Worm (Caenorhabditis elegans) whole organism, L4 larva: ENCODE measurements around the gene C12D8.9.

Source experiments
- R02D3.7 ChIP-seq: fragments of 150-350 bp; sonication (generic microtip); optimal IDR thresholded peaks from 3 replicates; lab custom pipeline; 2014; ENCODE audit warnings: missing biosample characterization, missing genetic modification characterization
- Y105C5A.15 ChIP-seq: fragments of 200-800 bp; sonication (Bioruptor generic); IDR thresholded peaks from 2 replicates; pipeline ENCODE4 v1.3.6; 2022; ENCODE audit warnings: missing genetic modification characterization, missing compliant biosample characterization
- Y48G9A.11 ChIP-seq: fragments of 200-800 bp; sonication (Bioruptor generic); IDR thresholded peaks from 2 replicates; pipeline ENCODE4 v1.3.6; 2022; ENCODE audit warnings: missing genetic modification reagents, missing genetic modification characterization, missing compliant biosample characterization
- Y5F2A.4 ChIP-seq: fragments of 200-800 bp; sonication (Bioruptor generic); optimal IDR thresholded peaks from 2 replicates; lab custom pipeline; 2018; ENCODE audit warnings: mild to moderate bottlenecking, missing genetic modification characterization, missing compliant biosample characterization
- Y75B8A.6 ChIP-seq: fragments of 200-800 bp; sonication (Bioruptor generic); IDR thresholded peaks from 2 replicates; pipeline ENCODE4 v1.3.6; 2022; ENCODE audit warnings: missing genetic modification reagents, missing genetic modification characterization, missing compliant biosample characterization
- aha-1 ChIP-seq: fragments of 150-350 bp; peaks from one replicate; lab custom pipeline; 2014; ENCODE audit warnings: missing biosample characterization, missing genetic modification characterization
- ceh-20 ChIP-seq: fragments of 200-800 bp; sonication (Bioruptor generic); IDR thresholded peaks from 2 replicates; pipeline ENCODE4 v1.3.6; 2022; ENCODE audit warnings: missing genetic modification reagents, missing genetic modification characterization, missing compliant biosample characterization
- ceh-28 ChIP-seq: fragments of 150-350 bp; optimal IDR thresholded peaks from 2 replicates; lab custom pipeline; 2014; ENCODE audit warnings: missing biosample characterization, missing genetic modification reagents, missing genetic modification characterization
- ceh-32 ChIP-seq: sonication (generic microtip); optimal IDR thresholded peaks from 2 replicates; lab custom pipeline; 2016; ENCODE audit warnings: mild to moderate bottlenecking, missing genetic modification characterization, missing compliant biosample characterization; ENCODE audit not compliant: poor library complexity
- ces-1 ChIP-seq: fragments of 150-350 bp; sonication (generic microtip); optimal IDR thresholded peaks from 4 replicates; lab custom pipeline; 2014; ENCODE audit warnings: missing biosample characterization, missing genetic modification reagents, missing genetic modification characterization
- ctbp-1 ChIP-seq: fragments of 200-800 bp; sonication (Bioruptor generic); IDR thresholded peaks from 2 replicates; pipeline ENCODE4 v1.3.6; 2022; ENCODE audit warnings: missing genetic modification reagents, missing genetic modification characterization, missing compliant biosample characterization
- dmd-6 ChIP-seq: fragments of 200-800 bp; sonication (Bioruptor generic); IDR thresholded peaks from 2 replicates; pipeline ENCODE4 v1.3.6; 2022; ENCODE audit warnings: missing genetic modification reagents, missing genetic modification characterization, missing compliant biosample characterization
- dmd-8 ChIP-seq: fragments of 200-800 bp; sonication (Bioruptor generic); IDR thresholded peaks from 2 replicates; pipeline ENCODE4 v1.3.6; 2022; ENCODE audit warnings: missing genetic modification characterization, missing compliant biosample characterization
- dpl-1 ChIP-seq: fragments of 150-350 bp; optimal IDR thresholded peaks from 2 replicates; lab custom pipeline; 2014; ENCODE audit warnings: missing biosample characterization, missing genetic modification reagents, missing genetic modification characterization
- egl-27 ChIP-seq: sonication (generic microtip); optimal IDR thresholded peaks from 3 replicates; lab custom pipeline; 2017; ENCODE audit warnings: missing biosample characterization, missing genetic modification reagents, missing genetic modification characterization
- egl-43 ChIP-seq: fragments of 200-800 bp; sonication (Bioruptor generic); IDR thresholded peaks from 2 replicates; pipeline ENCODE4 v1.3.6; 2022; ENCODE audit warnings: missing genetic modification reagents, missing genetic modification characterization, missing compliant biosample characterization
- fkh-10 ChIP-seq: fragments of 150-350 bp; optimal IDR thresholded peaks from 2 replicates; lab custom pipeline; 2014; ENCODE audit warnings: missing biosample characterization, missing genetic modification reagents, missing genetic modification characterization
- hlh-11 ChIP-seq: fragments of 200-800 bp; sonication (Bioruptor generic); optimal IDR thresholded peaks from 2 replicates; lab custom pipeline; 2018; ENCODE audit warnings: mild to moderate bottlenecking, missing genetic modification characterization, missing compliant biosample characterization
- jun-1 ChIP-seq: fragments of 150-350 bp; optimal IDR thresholded peaks from 2 replicates; lab custom pipeline; 2014; ENCODE audit warnings: missing biosample characterization, missing genetic modification reagents, missing genetic modification characterization
- lin-1 ChIP-seq: fragments of 200-800 bp; sonication (Bioruptor generic); IDR thresholded peaks from 2 replicates; pipeline ENCODE4 v1.3.6; 2022; ENCODE audit warnings: missing genetic modification reagents, missing genetic modification characterization, missing compliant biosample characterization
- lin-13 ChIP-seq: fragments of 150-350 bp; optimal IDR thresholded peaks from 2 replicates; lab custom pipeline; 2014; ENCODE audit warnings: missing biosample characterization, missing genetic modification reagents, missing genetic modification characterization
- lin-15B ChIP-seq: fragments of 150-350 bp; sonication (generic microtip); optimal IDR thresholded peaks from 3 replicates; lab custom pipeline; 2014; ENCODE audit warnings: missing biosample characterization, missing genetic modification characterization
- lin-29 ChIP-seq: fragments of 200-800 bp; sonication (Bioruptor generic); IDR thresholded peaks from 2 replicates; pipeline ENCODE4 v1.3.6; 2022; ENCODE audit warnings: missing genetic modification reagents, missing genetic modification characterization, missing compliant biosample characterization
- lsy-2 ChIP-seq, 2 experiments: fragments of 150-350 bp in 1 of 2; sonication (generic microtip) in 1 of 2; optimal IDR thresholded peaks; 2 replicates each; lab custom pipeline; 2014 to 2017; ENCODE audit warnings: missing biosample characterization in 2 of 2, missing genetic modification characterization in 2 of 2
- mdl-1 ChIP-seq, 2 experiments: fragments of 150-350 bp in 1 of 2; sonication (generic microtip) in 1 of 2; optimal IDR thresholded peaks; 2 replicates each; lab custom pipeline; 2014 to 2017; ENCODE audit warnings: missing biosample characterization in 2 of 2, missing genetic modification characterization in 2 of 2
- nhr-111 ChIP-seq: fragments of 200-800 bp; sonication (Bioruptor generic); optimal IDR thresholded peaks from 2 replicates; lab custom pipeline; 2018; ENCODE audit warnings: mild to moderate bottlenecking, missing genetic modification characterization, missing compliant biosample characterization
- nhr-237 ChIP-seq: sonication (generic microtip); optimal IDR thresholded peaks from 2 replicates; lab custom pipeline; 2017; ENCODE audit warnings: missing biosample characterization, missing genetic modification characterization
- nhr-28 ChIP-seq: fragments of 150-350 bp; optimal IDR thresholded peaks from 2 replicates; lab custom pipeline; 2014; ENCODE audit warnings: missing biosample characterization, missing genetic modification characterization
- nhr-48 ChIP-seq: sonication (generic microtip); optimal IDR thresholded peaks from 2 replicates; lab custom pipeline; 2016; ENCODE audit warnings: mild to moderate bottlenecking, missing genetic modification characterization, missing compliant biosample characterization
- nhr-76 ChIP-seq: fragments of 150-350 bp; optimal IDR thresholded peaks from 2 replicates; lab custom pipeline; 2014; ENCODE audit warnings: missing biosample characterization, missing genetic modification characterization
- php-3 ChIP-seq: fragments of 200-800 bp; sonication (Bioruptor generic); IDR thresholded peaks from 2 replicates; pipeline ENCODE4 v1.3.6; 2022; ENCODE audit warnings: missing genetic modification reagents, missing genetic modification characterization, missing compliant biosample characterization
- pqm-1 ChIP-seq: sonication (generic microtip); optimal IDR thresholded peaks from 2 replicates; lab custom pipeline; 2017; ENCODE audit warnings: missing biosample characterization, missing genetic modification characterization
- saeg-2 ChIP-seq: fragments of 200-800 bp; sonication (Bioruptor generic); IDR thresholded peaks from 2 replicates; pipeline ENCODE4 v1.3.6; 2022; ENCODE audit warnings: missing genetic modification reagents, missing genetic modification characterization, missing compliant biosample characterization
- skn-1 ChIP-seq: fragments of 150-350 bp; optimal IDR thresholded peaks from 2 replicates; lab custom pipeline; 2014; ENCODE audit warnings: missing biosample characterization, missing genetic modification characterization
- snpc-4 ChIP-seq: fragments of 150-350 bp; optimal IDR thresholded peaks from 2 replicates; lab custom pipeline; 2014; ENCODE audit warnings: missing biosample characterization, missing genetic modification characterization
- spr-3 ChIP-seq: fragments of 200-800 bp; sonication (Bioruptor generic); optimal IDR thresholded peaks from 2 replicates; lab custom pipeline; 2018; ENCODE audit warnings: mild to moderate bottlenecking, missing genetic modification characterization, missing compliant biosample characterization
- tra-1 ChIP-seq: fragments of 200-800 bp; sonication (Bioruptor generic); IDR thresholded peaks from 2 replicates; pipeline ENCODE4 v1.3.6; 2022; ENCODE audit warnings: missing genetic modification reagents, missing genetic modification characterization, missing compliant biosample characterization
- zip-11 ChIP-seq: fragments of 200-800 bp; sonication (Bioruptor generic); IDR thresholded peaks from 2 replicates; pipeline ENCODE4 v1.3.6; 2022; ENCODE audit warnings: missing genetic modification characterization, missing compliant biosample characterization
- zip-2 ChIP-seq: fragments of 150-350 bp; optimal IDR thresholded peaks from 2 replicates; lab custom pipeline; 2014; ENCODE audit warnings: missing biosample characterization, missing genetic modification characterization
- ztf-11 ChIP-seq: fragments of 150-350 bp; optimal IDR thresholded peaks from 2 replicates; lab custom pipeline; 2014; ENCODE audit warnings: missing biosample characterization, missing genetic modification characterization

The C12D8.9 gene

ce11 chrV:10227333-10227732 is 15.7 kb downstream of the C12D8.9 start, which contains the start of gene ttr-19:
Gene ttr-19 (minus strand): TSS chrV:10227433.
- no peak for TF ChIP-seq egl-43 (GFP tag; lab: Robert Waterston, UW)
- TF ChIP-seq saeg-2 (GFP tag; lab: Robert Waterston, UW): no peak
- TF ChIP-seq hlh-11 (tag; lab: Kevin White, UChicago): no peak
- no peak for TF ChIP-seq dmd-6 (GFP tag; lab: Robert Waterston, UW)
- no peak for TF ChIP-seq nhr-28 (tag; lab: Kevin White, UChicago)
- no peak for TF ChIP-seq Y48G9A.11 (GFP tag; lab: Robert Waterston, UW)
- TF ChIP-seq R02D3.7 (tag; lab: Kevin White, UChicago): no peak
- no peak for TF ChIP-seq php-3 (GFP tag; lab: Robert Waterston, UW)
- TF ChIP-seq aha-1 (tag; lab: Kevin White, UChicago): no peak
- TF ChIP-seq mdl-1 (tag; optimal IDR thresholded peaks at IDR 0.05; lab: Kevin White, UChicago): no peak
- no peak for TF ChIP-seq snpc-4 (tag; lab: Kevin White, UChicago)
- no peak for TF ChIP-seq Y75B8A.6 (GFP tag; lab: Robert Waterston, UW)
- no peak for TF ChIP-seq dmd-8 (GFP tag; lab: Robert Waterston, UW)
- no peak for TF ChIP-seq skn-1
- TF ChIP-seq ctbp-1 (GFP tag; lab: Robert Waterston, UW): no peak
- no peak for TF ChIP-seq tra-1 (GFP tag; lab: Robert Waterston, UW)

DNA sequence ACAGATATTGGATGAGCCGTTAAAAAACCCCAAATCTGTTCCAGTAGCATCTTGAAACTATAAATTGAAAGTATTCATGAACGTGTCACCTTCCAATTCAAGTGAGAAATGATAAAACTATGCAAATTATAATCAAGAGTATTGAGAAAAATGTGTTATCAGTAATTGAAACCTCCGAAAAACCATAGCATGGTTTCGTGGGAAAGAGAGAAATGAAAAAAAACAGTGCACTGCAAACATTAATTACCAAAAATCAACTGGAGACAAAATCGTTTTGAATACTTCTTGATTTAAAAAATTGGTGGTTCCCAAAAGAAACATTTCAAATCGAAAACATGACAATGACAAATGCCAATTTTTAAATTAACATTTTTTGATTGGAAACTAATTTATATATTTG is 17.4 kb downstream of the C12D8.9 start, which contains the start of gene daf-36:
daf-36 (minus strand) TSS at position 101 of the 400 bp plus-strand sequence.
- TF ChIP-seq Y105C5A.15 (GFP tag; lab: Robert Waterston, UW): no peak
- TF ChIP-seq nhr-76 (tag; lab: Kevin White, UChicago): no peak
- no peak for TF ChIP-seq lsy-2 (tag; optimal IDR thresholded peaks at IDR 0.05; lab: Kevin White, UChicago)
- no peak for TF ChIP-seq nhr-48 (tag; lab: Kevin White, UChicago)
- TF ChIP-seq lin-1 (GFP tag; lab: Robert Waterston, UW): no peak
- peak; percentile 39 for TF ChIP-seq nhr-28 (tag; lab: Kevin White, UChicago)

- TF ChIP-seq nhr-28 (tag; lab: Kevin White, UChicago): peak; percentile 76
- TF ChIP-seq pqm-1 (tag; lab: Kevin White, UChicago): peak; percentile 73
- TF ChIP-seq nhr-111 (GFP tag; lab: Kevin White, UChicago): no peak
These were observed 18.4 kb downstream of the C12D8.9 start for ce11 chrV:10224619-10225018.

ce11 chrV:10222007-10222406 is 21.0 kb downstream of the C12D8.9 start, which contains the start of gene C12D8.20:
Gene C12D8.20 (plus strand): TSS chrV:10222307.
- no peak for TF ChIP-seq nhr-28 (tag; lab: Kevin White, UChicago)

DNA sequence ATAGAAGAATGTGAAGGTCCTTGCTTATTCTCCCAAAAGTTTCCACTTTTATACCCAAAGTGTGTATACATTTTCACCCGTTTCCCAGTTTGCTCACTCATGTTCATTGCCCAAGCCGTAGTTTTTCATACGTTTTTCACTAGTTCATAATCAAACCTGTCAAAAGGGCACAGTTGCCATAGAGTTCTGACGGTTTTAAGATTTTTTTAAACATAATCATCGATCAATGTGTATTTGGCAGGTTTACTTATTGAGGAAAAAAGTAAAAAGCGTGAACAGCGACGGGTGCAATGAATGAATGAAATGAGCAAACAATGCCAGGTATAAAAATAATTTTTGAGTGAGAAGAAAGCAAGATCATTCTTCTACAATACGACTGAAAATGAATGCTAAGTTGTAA is 21.7 kb downstream of the C12D8.9 start, which contains the start of the genes fipr-5 and fipr-9:
fipr-5 (minus strand) TSS at position 101 of the 400 bp plus-strand sequence.
fipr-9 (plus strand) TSS at position 346 of the 400 bp plus-strand sequence.
- TF ChIP-seq lin-29 (GFP tag; lab: Robert Waterston, UW): no peak
- no peak for TF ChIP-seq spr-3 (GFP tag; lab: Kevin White, UChicago)
- TF ChIP-seq jun-1: no peak
- TF ChIP-seq fkh-10 (GFP tag; lab: Kevin White, UChicago): no peak
- TF ChIP-seq Y5F2A.4: no peak
- no peak for TF ChIP-seq zip-11 (GFP tag; lab: Robert Waterston, UW)
- TF ChIP-seq zip-2 (tag; lab: Kevin White, UChicago): no peak
- no peak for TF ChIP-seq ztf-11 (tag; lab: Kevin White, UChicago)
- no peak for TF ChIP-seq nhr-237
- TF ChIP-seq, all 104 proteins: peak for 0

ce11 chrV:10220605-10221004 is 22.4 kb downstream of the C12D8.9 start, which contains the start of gene C12D8.13:
Gene C12D8.13 (minus strand): TSS chrV:10220705.
- no peak for TF ChIP-seq nhr-237
- TF ChIP-seq ces-1 (GFP tag; lab: Kevin White, UChicago): no peak
- TF ChIP-seq ceh-28 (tag; lab: Kevin White, UChicago): no peak
- TF ChIP-seq lin-15B: no peak
- TF ChIP-seq dmd-6 (GFP tag; lab: Robert Waterston, UW): no peak
- no peak for TF ChIP-seq jun-1
- no peak for TF ChIP-seq ceh-32
- TF ChIP-seq dpl-1 (GFP tag; lab: Kevin White, UChicago): no peak
- no peak for TF ChIP-seq egl-27 (tag; lab: Kevin White, UChicago)
- TF ChIP-seq zip-11 (GFP tag; lab: Robert Waterston, UW): no peak
- no peak for TF ChIP-seq ctbp-1 (GFP tag; lab: Robert Waterston, UW)
- TF ChIP-seq lin-13 (GFP tag; lab: Kevin White, UChicago): no peak
- no peak for TF ChIP-seq ceh-20
- TF ChIP-seq aha-1 (tag; lab: Kevin White, UChicago): no peak
